Fruit fly (Drosophila melanogaster) whole organism, adult: ENCODE measurements around the gene CG10486.

Source experiments
- CG11617 ChIP-seq: fragments of 200-800 bp; sonication (Bioruptor generic); optimal IDR thresholded peaks from 2 replicates; lab custom pipeline; 2017; ENCODE audit warnings: mild to moderate bottlenecking, missing biosample characterization, missing genetic modification reagents, missing genetic modification characterization
- CG12768 ChIP-seq: fragments of 200-800 bp; sonication (Bioruptor generic); optimal IDR thresholded peaks from 2 replicates; lab custom pipeline; 2017; ENCODE audit warnings: missing biosample characterization, missing genetic modification characterization, mild to moderate bottlenecking, moderate library complexity, missing genetic modification reagents
- CG14711 ChIP-seq: fragments of 200-800 bp; sonication (Bioruptor generic); optimal IDR thresholded peaks from 2 replicates; lab custom pipeline; 2018; ENCODE audit warnings: missing biosample characterization, mild to moderate bottlenecking, missing genetic modification characterization, moderate library complexity
- CG1620 ChIP-seq: fragments of 200-800 bp; sonication (Bioruptor generic); optimal IDR thresholded peaks from 2 replicates; lab custom pipeline; 2016; ENCODE audit warnings: missing biosample characterization, missing genetic modification characterization
- CG33017 ChIP-seq: fragments of 200-800 bp; sonication (Bioruptor generic); optimal IDR thresholded peaks from 2 replicates; lab custom pipeline; 2018; ENCODE audit warnings: missing biosample characterization, mild to moderate bottlenecking, missing genetic modification characterization, moderate library complexity
- CG5204 ChIP-seq: fragments of 200-800 bp; sonication (Bioruptor generic); optimal IDR thresholded peaks from 2 replicates; lab custom pipeline; 2016; ENCODE audit warnings: missing biosample characterization, missing genetic modification characterization
- CG7045 ChIP-seq: fragments of 200-800 bp; sonication (Bioruptor generic); optimal IDR thresholded peaks from 2 replicates; lab custom pipeline; 2017; ENCODE audit warnings: missing biosample characterization, mild to moderate bottlenecking, missing genetic modification characterization
- CG7101 ChIP-seq: fragments of 200-800 bp; sonication (Bioruptor generic); optimal IDR thresholded peaks from 2 replicates; lab custom pipeline; 2018; ENCODE audit warnings: missing biosample characterization, mild to moderate bottlenecking, missing genetic modification characterization, moderate library complexity
- Clk ChIP-seq: fragments of 200-800 bp; sonication (Bioruptor generic); optimal IDR thresholded peaks from 2 replicates; lab custom pipeline; 2017; ENCODE audit warnings: missing biosample characterization, missing genetic modification characterization
- Crg-1 ChIP-seq: fragments of 200-800 bp; sonication (Bioruptor generic); optimal IDR thresholded peaks from 2 replicates; lab custom pipeline; 2016; ENCODE audit warnings: missing biosample characterization, missing genetic modification characterization
- Hr96 ChIP-seq: fragments of 200-800 bp; sonication (Bioruptor generic); optimal IDR thresholded peaks from 2 replicates; lab custom pipeline; 2016; ENCODE audit warnings: missing biosample characterization, missing genetic modification characterization
- Mnt ChIP-seq: fragments of 200-800 bp; sonication (Bioruptor generic); optimal IDR thresholded peaks from 2 replicates; lab custom pipeline; 2016; ENCODE audit warnings: missing biosample characterization, mild to moderate bottlenecking, missing genetic modification characterization
- bab1 ChIP-seq: fragments of 200-800 bp; sonication (Bioruptor generic); optimal IDR thresholded peaks from 3 replicates; lab custom pipeline; 2019; ENCODE audit warnings: missing biosample characterization, mild to moderate bottlenecking, missing genetic modification characterization, moderate library complexity
- cic ChIP-seq: fragments of 200-800 bp; sonication (Bioruptor generic); optimal IDR thresholded peaks from 2 replicates; lab custom pipeline; 2017; ENCODE audit warnings: missing biosample characterization, mild to moderate bottlenecking, missing genetic modification characterization, moderate library complexity
- cnc ChIP-seq, 2 experiments: fragments of >200 bp; optimal IDR thresholded peaks; 2 replicates each; lab custom pipeline; 2017
- kay ChIP-seq: fragments of 200-800 bp; sonication (Bioruptor generic); peaks from one replicate; lab custom pipeline; 2016; ENCODE audit warnings: missing biosample characterization, missing genetic modification characterization, borderline replicate concordance
- ovo ChIP-seq: fragments of 200-800 bp; sonication (Bioruptor generic); optimal IDR thresholded peaks from 2 replicates; lab custom pipeline; 2016; ENCODE audit warnings: missing biosample characterization, missing genetic modification characterization
- pad ChIP-seq: fragments of 200-800 bp; sonication (Bioruptor generic); optimal IDR thresholded peaks from 3 replicates; lab custom pipeline; 2017; ENCODE audit warnings: missing biosample characterization, missing genetic modification characterization, mild to moderate bottlenecking, moderate library complexity, missing genetic modification reagents
- tj ChIP-seq: fragments of 200-800 bp; sonication (Bioruptor generic); optimal IDR thresholded peaks from 3 replicates; lab custom pipeline; 2017; ENCODE audit warnings: missing biosample characterization, mild to moderate bottlenecking, missing genetic modification characterization, moderate library complexity
- toe ChIP-seq: fragments of 200-800 bp; sonication (Bioruptor generic); optimal IDR thresholded peaks from 2 replicates; lab custom pipeline; 2016; ENCODE audit warnings: missing biosample characterization, missing genetic modification characterization

The CG10486 gene

dm6 chr3L:5873011-5873410, 33.5 kb downstream of the CG10486 start, which contains the start of gene CG18586:
Gene CG18586, plus strand, starts transcription at chr3L:5873311.
- no peak for TF ChIP-seq toe
- no peak for TF ChIP-seq CG7101 (tag; lab: Kevin White, UChicago)
- no peak for TF ChIP-seq CG7045 (GFP tag; lab: Kevin White, UChicago)
- no peak for TF ChIP-seq Crg-1 (GFP tag; lab: Kevin White, UChicago)
- no peak for TF ChIP-seq cic
- no peak for TF ChIP-seq bab1
- no peak for TF ChIP-seq cnc (optimal IDR thresholded peaks at IDR 0.05; lab: Kevin White, UChicago)
- no peak for TF ChIP-seq CG11617 (GFP tag; lab: Kevin White, UChicago)
- no peak for TF ChIP-seq Hr96 (GFP tag; lab: Kevin White, UChicago)

- TF ChIP-seq toe (no peak), CG12768 (GFP tag; lab: Kevin White, UChicago) (no peak), pad (GFP tag; lab: Kevin White, UChicago) (no peak), CG7101 (tag; lab: Kevin White, UChicago) (no peak), CG7045 (GFP tag; lab: Kevin White, UChicago) (no peak), Hr96 (GFP tag; lab: Kevin White, UChicago) (no peak), kay (GFP tag; lab: Kevin White, UChicago) (no peak), Mnt (GFP tag; lab: Kevin White, UChicago) (no peak), CG14711 (tag; lab: Kevin White, UChicago) (no peak), cic (no peak), CG33017 (tag; lab: Kevin White, UChicago) (no peak), Crg-1 (GFP tag; lab: Kevin White, UChicago) (no peak), Clk (GFP tag; lab: Kevin White, UChicago) (no peak), cnc (optimal IDR thresholded peaks at IDR 0.05; lab: Kevin White, UChicago) (no peak), CG5204 (GFP tag; lab: Kevin White, UChicago) (no peak), CG1620 (GFP tag; lab: Kevin White, UChicago) (no peak), bab1 (no peak), ovo (GFP tag; lab: Kevin White, UChicago) (no peak), tj (GFP tag; lab: Kevin White, UChicago) (no peak)
Measured at dm6 chr3L:5871201-5871600, 35.3 kb downstream of the CG10486 start, which contains the start of gene CG5568. Gene CG5568, plus strand, starts transcription at chr3L:5871501.

- peak; percentile 45 for TF ChIP-seq CG7101 (tag; lab: Kevin White, UChicago)
- peak; percentile 70 for TF ChIP-seq Hr96 (GFP tag; lab: Kevin White, UChicago)
- no peak for TF ChIP-seq Mnt (GFP tag; lab: Kevin White, UChicago)
- TF ChIP-seq CG1620 (GFP tag; lab: Kevin White, UChicago): peak; percentile 24
- no peak for TF ChIP-seq Clk (GFP tag; lab: Kevin White, UChicago)
- no peak for TF ChIP-seq CG12768 (GFP tag; lab: Kevin White, UChicago)
- no peak for TF ChIP-seq cic
- peak; percentile 36 for TF ChIP-seq Crg-1 (GFP tag; lab: Kevin White, UChicago)
- peak; percentile 58 for TF ChIP-seq pad (GFP tag; lab: Kevin White, UChicago)
- peak; percentile 42 for TF ChIP-seq CG14711 (tag; lab: Kevin White, UChicago)
- peak; percentile 20 for TF ChIP-seq CG5204 (GFP tag; lab: Kevin White, UChicago)
- peak; percentile 70 for TF ChIP-seq toe
- no peak for TF ChIP-seq tj (GFP tag; lab: Kevin White, UChicago)
- TF ChIP-seq CG7045 (GFP tag; lab: Kevin White, UChicago): peak; percentile 40
- no peak for TF ChIP-seq ovo (GFP tag; lab: Kevin White, UChicago)
- peak; percentile 83 for TF ChIP-seq bab1
- TF ChIP-seq cnc (optimal IDR thresholded peaks at IDR 0.05; lab: Kevin White, UChicago): no peak
- no peak for TF ChIP-seq kay (GFP tag; lab: Kevin White, UChicago)
- TF ChIP-seq CG11617 (GFP tag; lab: Kevin White, UChicago): no peak
- TF ChIP-seq CG33017 (tag; lab: Kevin White, UChicago): no peak
Measured at dm6 chr3L:5869614-5870204, 36.8 kb downstream of the CG10486 start.

dm6 chr3L:5866924-5867323, 39.6 kb downstream of the CG10486 start:
- TF ChIP-seq Crg-1 (GFP tag; lab: Kevin White, UChicago) (no peak), CG7101 (tag; lab: Kevin White, UChicago) (no peak), Hr96 (GFP tag; lab: Kevin White, UChicago) (no peak), CG11617 (GFP tag; lab: Kevin White, UChicago) (no peak), Clk (GFP tag; lab: Kevin White, UChicago) (no peak), CG1620 (GFP tag; lab: Kevin White, UChicago) (no peak), kay (GFP tag; lab: Kevin White, UChicago) (no peak), toe (no peak), CG33017 (tag; lab: Kevin White, UChicago) (no peak), Mnt (GFP tag; lab: Kevin White, UChicago) (no peak), cic (no peak), CG14711 (tag; lab: Kevin White, UChicago) (no peak), CG7045 (GFP tag; lab: Kevin White, UChicago) (no peak), bab1 (no peak), pad (GFP tag; lab: Kevin White, UChicago) (no peak), CG12768 (GFP tag; lab: Kevin White, UChicago) (no peak), ovo (GFP tag; lab: Kevin White, UChicago) (no peak), CG5204 (GFP tag; lab: Kevin White, UChicago) (no peak), tj (GFP tag; lab: Kevin White, UChicago) (no peak)

- TF ChIP-seq Crg-1 (GFP tag; lab: Kevin White, UChicago): no peak
- no peak for TF ChIP-seq CG5204 (GFP tag; lab: Kevin White, UChicago)
- no peak for TF ChIP-seq Clk (GFP tag; lab: Kevin White, UChicago)
- no peak for TF ChIP-seq kay (GFP tag; lab: Kevin White, UChicago)
- no peak for TF ChIP-seq cic
- no peak for TF ChIP-seq CG7045 (GFP tag; lab: Kevin White, UChicago)
- TF ChIP-seq ovo (GFP tag; lab: Kevin White, UChicago): no peak
- no peak for TF ChIP-seq CG11617 (GFP tag; lab: Kevin White, UChicago)
- TF ChIP-seq Hr96 (GFP tag; lab: Kevin White, UChicago): no peak
- no peak for TF ChIP-seq Mnt (GFP tag; lab: Kevin White, UChicago)
Measured at dm6 chr3L:5863868-5864413, 42.6 kb downstream of the CG10486 start.
